Fruit fly (Drosophila melanogaster): ENCODE results near the gene Cp7Fc.

The Cp7Fc gene

dm6 chrX:8493473-8493872, 16.6 kb downstream of the Cp7Fc start (continued):
- TF ChIP-seq CG7839 (tag; optimal IDR thresholded peaks at IDR 0.05) (peak; percentile 68), slbo (GFP tag; IDR thresholded peaks at IDR 0.05) (peak; percentile 69), CG7372 (GFP tag; IDR thresholded peaks at IDR 0.05) (0 out of 2 replicates have a peak, but pooled peaks have one; percentile 22), odd (GFP tag; optimal IDR thresholded peaks at IDR 0.05) (no peak), CG15514 (GFP tag; optimal IDR thresholded peaks at IDR 0.05) (peak; percentile 34), CG30020 (tag; optimal IDR thresholded peaks at IDR 0.05) (no peak), Oli (tag; optimal IDR thresholded peaks at IDR 0.05) (peak; percentile 41), Lim3 (GFP tag; IDR thresholded peaks at IDR 0.05) (no peak), abd-A (tag; optimal IDR thresholded peaks at IDR 0.05) (no peak), Pdp1 (GFP tag; optimal IDR thresholded peaks at IDR 0.05) (peak in 1 of 2 experiments; percentile 32), ham (GFP tag; IDR thresholded peaks at IDR 0.05) (no peak), Hmr (GFP tag; optimal IDR thresholded peaks at IDR 0.05) (peak; percentile 57), CG16863 (GFP tag; optimal IDR thresholded peaks at IDR 0.05) (peak; percentile 1), Myb (GFP tag; optimal IDR thresholded peaks at IDR 0.05) (peak; percentile 7), zfh1 (GFP tag; IDR thresholded peaks at IDR 0.05) (peak; percentile 33; the same call in 1 of the 3 replicates), lab (GFP tag; optimal IDR thresholded peaks at IDR 0.05) (peak; percentile 69), Bdp1 (GFP tag; optimal IDR thresholded peaks at IDR 0.05) (no peak), CG10462 (GFP tag; optimal IDR thresholded peaks at IDR 0.05) (no peak), CG17829 (tag; optimal IDR thresholded peaks at IDR 0.05) (no peak), her (GFP tag; optimal IDR thresholded peaks at IDR 0.05) (peak; percentile 41), da (GFP tag; optimal IDR thresholded peaks at IDR 0.05) (no peak), gem (tag; optimal IDR thresholded peaks at IDR 0.05) (peak; percentile 53), Sox102F (GFP tag; optimal IDR thresholded peaks at IDR 0.05) (peak; percentile 24), E2f2 (GFP tag; IDR thresholded peaks at IDR 0.05) (peak; percentile 13; the same call in 1 of the 2 replicates), run (tag; optimal IDR thresholded peaks at IDR 0.05) (no peak), CG4282 (GFP tag; optimal IDR thresholded peaks at IDR 0.05) (no peak), otp (GFP tag; IDR thresholded peaks at IDR 0.05) (peak; percentile 64; the same call in 1 of the 3 replicates), H15 (GFP tag; IDR thresholded peaks at IDR 0.05) (0 out of 3 replicates have a peak, but pooled peaks have one; percentile 50), CG10979 (tag; optimal IDR thresholded peaks at IDR 0.05) (no peak), CG2202 (tag; optimal IDR thresholded peaks at IDR 0.05) (no peak), dm (GFP tag; optimal IDR thresholded peaks at IDR 0.05) (no peak), CG13424 (tag; optimal IDR thresholded peaks at IDR 0.05) (peak; percentile 14), hb (GFP tag; IDR thresholded peaks at IDR 0.05; ENCODE audit: partially characterized antibody) (no peak), twi (tag; optimal IDR thresholded peaks at IDR 0.05) (no peak), D19A (tag; optimal IDR thresholded peaks at IDR 0.05) (no peak), CG12659 (GFP tag; optimal IDR thresholded peaks at IDR 0.05) (peak; percentile 3), Fer1 (GFP tag; optimal IDR thresholded peaks at IDR 0.05) (peak; percentile 36), CG15696 (tag; optimal IDR thresholded peaks at IDR 0.05) (no peak), chif (GFP tag; optimal IDR thresholded peaks at IDR 0.05) (peak in 1 of 2 experiments; percentile 39), CG14710 (tag; optimal IDR thresholded peaks at IDR 0.05) (no peak), CG7963 (GFP tag; IDR thresholded peaks at IDR 0.05; ENCODE audit: partially characterized antibody) (no peak), grau (tag; optimal IDR thresholded peaks at IDR 0.05) (peak; percentile 35), D19B (GFP tag; optimal IDR thresholded peaks at IDR 0.05) (no peak), Trl (optimal IDR thresholded peaks at IDR 0.05) (no peak), Trl (GFP tag; optimal IDR thresholded peaks at IDR 0.05) (peak; percentile 12), Blimp-1 (GFP tag; optimal IDR thresholded peaks at IDR 0.05) (peak; percentile 2), CG6689 (GFP tag; IDR thresholded peaks at IDR 0.05) (peak; percentile 57), Deaf1 (tag; optimal IDR thresholded peaks at IDR 0.05) (no peak), Eip74EF (GFP tag; optimal IDR thresholded peaks at IDR 0.05) (peak in 1 of 2 experiments; percentile 62), dmrt99B (tag; optimal IDR thresholded peaks at IDR 0.05) (peak; percentile 38)
